Fruit fly (Drosophila melanogaster): ENCODE results near the gene pic.

The pic gene

DNA sequence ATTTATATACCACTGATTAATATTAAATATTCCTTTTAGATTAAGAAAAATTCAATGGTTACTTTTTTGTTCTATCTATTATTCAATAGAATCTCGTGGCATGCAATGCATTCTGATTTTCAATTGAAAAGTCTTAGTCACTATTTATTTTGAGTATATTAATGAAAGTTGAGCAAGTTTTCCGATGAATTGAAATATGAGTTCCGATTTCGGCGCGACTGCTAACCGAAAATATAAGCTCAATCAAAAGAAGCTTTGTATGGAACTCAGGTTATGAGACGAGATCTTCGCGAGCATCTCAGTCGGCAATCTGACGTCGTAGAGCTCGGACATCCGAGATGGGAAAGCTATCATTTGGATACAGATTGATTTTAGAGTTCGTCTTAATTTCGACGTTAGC lies 14.0 kb upstream of the pic start, which contains the start of gene CG11668:
TSS of gene CG11668 (plus strand) at position 301 of the 400 bp plus-strand sequence.
- TF ChIP-seq Mnt (GFP tag; optimal IDR thresholded peaks at IDR 0.05) (no peak), bab1 (GFP tag; optimal IDR thresholded peaks at IDR 0.05) (no peak), CG12768 (GFP tag; optimal IDR thresholded peaks at IDR 0.05) (no peak), CG14711 (tag; optimal IDR thresholded peaks at IDR 0.05) (no peak), kay (GFP tag; ENCODE audit: borderline replicate concordance) (no peak), ovo (GFP tag; optimal IDR thresholded peaks at IDR 0.05) (no peak), Crg-1 (GFP tag; optimal IDR thresholded peaks at IDR 0.05) (no peak), CG7045 (GFP tag; optimal IDR thresholded peaks at IDR 0.05) (no peak), CG33017 (tag; optimal IDR thresholded peaks at IDR 0.05) (no peak), pad (GFP tag; optimal IDR thresholded peaks at IDR 0.05) (no peak), cic (GFP tag; optimal IDR thresholded peaks at IDR 0.05) (no peak), Clk (GFP tag; optimal IDR thresholded peaks at IDR 0.05) (no peak)

DNA sequence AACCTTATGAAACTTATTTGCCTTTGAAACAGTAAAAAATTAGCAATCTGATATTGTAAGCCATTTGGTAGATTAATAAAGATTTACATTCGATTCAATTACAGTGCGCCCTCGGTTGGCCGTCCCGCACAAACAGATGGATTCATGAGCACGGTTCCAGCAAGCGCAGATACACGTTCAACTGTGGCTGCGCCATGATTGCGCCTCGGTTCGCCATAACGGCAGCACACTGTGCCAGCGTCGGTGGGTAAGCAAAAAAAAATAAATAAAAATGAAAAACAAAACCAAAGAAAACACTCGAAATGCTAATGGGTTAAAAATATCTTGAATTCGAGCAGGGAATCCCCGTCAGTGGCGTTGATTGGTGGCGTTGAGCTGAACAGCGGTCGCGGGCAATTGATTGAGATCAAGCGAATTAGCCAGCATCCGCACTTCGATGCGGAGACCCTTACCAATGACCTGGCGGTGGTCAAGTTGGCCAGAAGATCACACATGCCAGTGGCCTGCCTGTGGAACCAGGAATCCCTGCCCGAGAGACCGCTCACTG lies 12.9 kb upstream of the pic start:
- TF ChIP-seq CG1620 (GFP tag; optimal IDR thresholded peaks at IDR 0.05) (no peak), CG11617 (GFP tag; optimal IDR thresholded peaks at IDR 0.05) (no peak), CG12768 (GFP tag; optimal IDR thresholded peaks at IDR 0.05) (no peak), cic (GFP tag; optimal IDR thresholded peaks at IDR 0.05) (no peak), Mnt (GFP tag; optimal IDR thresholded peaks at IDR 0.05) (no peak), Crg-1 (GFP tag; optimal IDR thresholded peaks at IDR 0.05) (no peak), CG7045 (GFP tag; optimal IDR thresholded peaks at IDR 0.05) (no peak), cnc (optimal IDR thresholded peaks at IDR 0.05) (no peak), CG5204 (GFP tag; optimal IDR thresholded peaks at IDR 0.05) (no peak), tj (GFP tag; optimal IDR thresholded peaks at IDR 0.05) (no peak), bab1 (GFP tag; optimal IDR thresholded peaks at IDR 0.05) (no peak), Hr96 (GFP tag; optimal IDR thresholded peaks at IDR 0.05) (no peak), kay (GFP tag; ENCODE audit: borderline replicate concordance) (no peak), CG14711 (tag; optimal IDR thresholded peaks at IDR 0.05) (no peak)

DNA sequence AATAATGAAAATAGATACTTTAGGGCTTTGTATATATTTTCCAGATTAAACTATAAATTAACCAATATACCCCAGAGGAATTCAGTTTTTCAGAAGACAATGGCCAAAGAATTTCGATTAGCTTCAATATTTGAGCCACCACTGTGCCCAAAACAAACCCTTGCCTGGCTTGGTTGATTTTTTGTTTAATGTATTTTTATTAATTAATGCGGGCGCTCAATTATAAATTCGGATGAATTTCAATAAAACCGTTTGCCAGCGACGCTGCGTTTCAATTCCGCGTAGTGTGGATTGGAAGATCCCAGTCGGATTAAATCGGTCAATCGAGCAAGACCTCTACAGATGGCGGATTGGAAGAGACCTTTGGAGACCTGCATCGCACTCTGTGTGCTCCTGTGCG lies 10.3 kb upstream of the pic start, which contains the start of gene CG11670:
TSS of gene CG11670 (plus strand) at position 301 of the 400 bp plus-strand sequence.
- no peak for TF ChIP-seq CG5204 (GFP tag; optimal IDR thresholded peaks at IDR 0.05)
- TF ChIP-seq kay (GFP tag; ENCODE audit: borderline replicate concordance) = no peak
- TF ChIP-seq CG1620 (GFP tag; optimal IDR thresholded peaks at IDR 0.05) = no peak
- TF ChIP-seq CG14711 (tag; optimal IDR thresholded peaks at IDR 0.05) = no peak
- TF ChIP-seq Crg-1 (GFP tag; optimal IDR thresholded peaks at IDR 0.05) = no peak
- no peak for TF ChIP-seq toe (GFP tag; optimal IDR thresholded peaks at IDR 0.05)
- TF ChIP-seq Mnt (GFP tag; optimal IDR thresholded peaks at IDR 0.05) = no peak
- no peak for TF ChIP-seq CG7045 (GFP tag; optimal IDR thresholded peaks at IDR 0.05)
- no peak for TF ChIP-seq bab1 (GFP tag; optimal IDR thresholded peaks at IDR 0.05)
- no peak for TF ChIP-seq tj (GFP tag; optimal IDR thresholded peaks at IDR 0.05)
- TF ChIP-seq Hr96 (GFP tag; optimal IDR thresholded peaks at IDR 0.05) = no peak
- TF ChIP-seq cnc (optimal IDR thresholded peaks at IDR 0.05) = no peak
- TF ChIP-seq CG12768 (GFP tag; optimal IDR thresholded peaks at IDR 0.05) = no peak
- TF ChIP-seq CG33017 (tag; optimal IDR thresholded peaks at IDR 0.05) = no peak
- no peak for TF ChIP-seq Clk (GFP tag; optimal IDR thresholded peaks at IDR 0.05)
- no peak for TF ChIP-seq CG11617 (GFP tag; optimal IDR thresholded peaks at IDR 0.05)
- TF ChIP-seq CG7101 (tag; optimal IDR thresholded peaks at IDR 0.05) = no peak
- no peak for TF ChIP-seq ovo (GFP tag; optimal IDR thresholded peaks at IDR 0.05)
- no peak for TF ChIP-seq pad (GFP tag; optimal IDR thresholded peaks at IDR 0.05)
- TF ChIP-seq cic (GFP tag; optimal IDR thresholded peaks at IDR 0.05) = no peak

DNA sequence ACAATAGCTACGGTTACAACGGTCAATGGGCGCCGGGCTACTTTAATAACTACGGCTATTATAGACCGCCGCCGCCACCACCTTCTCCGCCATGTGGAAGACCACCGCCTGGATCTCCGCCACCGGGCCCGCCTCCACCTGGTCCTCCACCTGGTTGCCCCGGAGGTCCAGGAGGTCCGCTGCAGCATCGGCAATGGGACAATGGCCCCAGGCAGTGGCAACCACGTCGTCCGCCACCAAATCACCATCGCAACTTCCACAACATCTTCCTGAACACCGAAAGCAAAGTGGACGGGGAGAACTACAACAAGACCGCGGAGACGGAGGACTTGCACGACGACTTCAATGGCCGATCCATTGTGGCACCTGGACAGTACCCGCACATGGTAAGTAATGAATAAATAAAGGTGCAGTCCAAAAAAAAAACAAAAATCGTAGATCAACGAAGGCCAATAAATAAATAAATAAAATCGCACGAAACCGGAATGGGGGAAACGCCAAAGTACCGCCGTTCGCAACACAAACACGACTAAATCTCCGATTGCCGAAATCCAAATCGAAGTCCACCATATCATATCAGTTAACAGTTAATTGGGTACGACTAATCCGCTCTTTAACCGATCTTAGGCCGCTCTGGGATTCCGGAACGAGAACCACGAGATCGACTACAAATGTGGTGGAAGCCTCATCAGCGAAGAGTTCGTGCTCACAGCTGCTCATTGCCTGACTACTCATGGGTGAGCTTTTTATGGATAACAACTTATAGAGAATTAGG lies 9.6 kb upstream of the pic start, which contains the start of gene snk:
TSS of gene snk (minus strand) at position 513 of the 775 bp plus-strand sequence.
- TF ChIP-seq CG11617 (GFP tag; optimal IDR thresholded peaks at IDR 0.05) = no peak
- no peak for TF ChIP-seq kay (GFP tag; ENCODE audit: borderline replicate concordance)
- no peak for TF ChIP-seq toe (GFP tag; optimal IDR thresholded peaks at IDR 0.05)
- TF ChIP-seq Clk (GFP tag; optimal IDR thresholded peaks at IDR 0.05) = no peak
- no peak for TF ChIP-seq cnc (optimal IDR thresholded peaks at IDR 0.05)
- no peak for TF ChIP-seq cic (GFP tag; optimal IDR thresholded peaks at IDR 0.05)
- TF ChIP-seq Mnt (GFP tag; optimal IDR thresholded peaks at IDR 0.05) = no peak
- no peak for TF ChIP-seq CG14711 (tag; optimal IDR thresholded peaks at IDR 0.05)
- TF ChIP-seq CG7101 (tag; optimal IDR thresholded peaks at IDR 0.05) = no peak
- no peak for TF ChIP-seq Crg-1 (GFP tag; optimal IDR thresholded peaks at IDR 0.05)
- TF ChIP-seq tj (GFP tag; optimal IDR thresholded peaks at IDR 0.05) = no peak
- no peak for TF ChIP-seq CG5204 (GFP tag; optimal IDR thresholded peaks at IDR 0.05)
- TF ChIP-seq pad (GFP tag; optimal IDR thresholded peaks at IDR 0.05) = peak; percentile 63
- no peak for TF ChIP-seq CG1620 (GFP tag; optimal IDR thresholded peaks at IDR 0.05)
- TF ChIP-seq ovo (GFP tag; optimal IDR thresholded peaks at IDR 0.05) = peak; percentile 20
- no peak for TF ChIP-seq bab1 (GFP tag; optimal IDR thresholded peaks at IDR 0.05)
- no peak for TF ChIP-seq Hr96 (GFP tag; optimal IDR thresholded peaks at IDR 0.05)

DNA sequence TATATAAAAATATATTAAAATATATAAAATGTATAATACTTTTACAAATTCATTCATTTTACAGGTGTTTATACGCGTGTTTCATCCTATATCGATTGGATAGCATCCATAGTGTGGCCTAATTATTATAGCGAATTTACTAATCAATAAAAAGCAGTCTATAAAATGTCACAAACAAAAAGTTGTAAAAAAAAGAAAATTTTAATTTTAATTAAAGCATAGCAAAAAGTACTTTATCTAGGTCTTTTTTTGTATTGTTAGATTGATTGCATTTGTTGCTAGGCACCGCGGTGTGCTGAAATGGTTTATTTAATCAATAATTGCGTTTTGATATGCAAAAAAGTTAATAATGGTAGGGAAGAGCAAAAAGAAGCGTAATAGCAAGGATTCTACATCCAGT lies 8.2 kb upstream of the pic start, which contains the start of gene CG45122:
TSS of gene CG45122 (plus strand) at position 301 of the 400 bp plus-strand sequence.
- TF ChIP-seq toe (GFP tag; optimal IDR thresholded peaks at IDR 0.05) = no peak
- no peak for TF ChIP-seq ovo (GFP tag; optimal IDR thresholded peaks at IDR 0.05)
- TF ChIP-seq CG11617 (GFP tag; optimal IDR thresholded peaks at IDR 0.05) = no peak
- TF ChIP-seq tj (GFP tag; optimal IDR thresholded peaks at IDR 0.05) = no peak
- no peak for TF ChIP-seq CG14711 (tag; optimal IDR thresholded peaks at IDR 0.05)
- no peak for TF ChIP-seq CG33017 (tag; optimal IDR thresholded peaks at IDR 0.05)

DNA sequence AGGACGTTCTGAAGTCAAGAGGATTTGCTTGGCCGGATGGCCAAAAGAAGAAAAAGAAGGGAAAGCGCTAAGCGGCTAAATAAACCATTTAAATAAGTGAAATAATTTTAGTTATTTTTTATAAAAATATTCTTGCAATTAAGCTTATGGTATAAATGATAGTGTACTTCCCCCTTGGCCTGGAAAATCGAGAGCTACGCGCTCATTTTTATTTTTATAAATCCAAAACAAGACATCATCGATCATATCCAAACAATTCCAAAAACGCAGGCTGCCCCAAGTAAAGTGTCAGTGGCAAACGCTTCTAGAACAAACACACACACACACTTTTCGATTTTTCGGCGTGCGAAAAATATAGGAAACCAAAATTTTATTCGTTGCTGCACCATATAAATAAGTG lies 7.6 kb upstream of the pic start, which contains the start of gene Hsc70-2:
TSS of gene Hsc70-2 (plus strand) at position 301 of the 400 bp plus-strand sequence.
- TF ChIP-seq CG7045 (GFP tag; optimal IDR thresholded peaks at IDR 0.05) (no peak), CG33017 (tag; optimal IDR thresholded peaks at IDR 0.05) (no peak), Hr96 (GFP tag; optimal IDR thresholded peaks at IDR 0.05) (no peak), CG14711 (tag; optimal IDR thresholded peaks at IDR 0.05) (no peak), Crg-1 (GFP tag; optimal IDR thresholded peaks at IDR 0.05) (no peak), tj (GFP tag; optimal IDR thresholded peaks at IDR 0.05) (no peak), Mnt (GFP tag; optimal IDR thresholded peaks at IDR 0.05) (no peak), toe (GFP tag; optimal IDR thresholded peaks at IDR 0.05) (no peak), cnc (optimal IDR thresholded peaks at IDR 0.05) (no peak), CG5204 (GFP tag; optimal IDR thresholded peaks at IDR 0.05) (no peak), CG12768 (GFP tag; optimal IDR thresholded peaks at IDR 0.05) (no peak), CG11617 (GFP tag; optimal IDR thresholded peaks at IDR 0.05) (no peak), cic (GFP tag; optimal IDR thresholded peaks at IDR 0.05) (no peak), Clk (GFP tag; optimal IDR thresholded peaks at IDR 0.05) (no peak)

All from whole organism, adult.